Fruit fly (Drosophila melanogaster) whole organism, embryonic: ENCODE data around the gene GstD4.
A peak's percentile ranks its signal among the peaks of the same experiment; 100 is the strongest.

ENCODE experiments used
- B-H1 ChIP-seq: fragments of 200-800 bp; sonication (Bioruptor generic); IDR thresholded peaks from 3 replicates; pipeline ENCODE4 v1.3.6; 2022; ENCODE audit warnings: missing biosample characterization, missing genetic modification characterization
- CG10959 ChIP-seq: fragments of 200-800 bp; sonication (Bioruptor generic); IDR thresholded peaks from 2 replicates; pipeline ENCODE4 v1.3.6; 2022; ENCODE audit warnings: missing biosample characterization, missing genetic modification characterization
- CG10979 ChIP-seq: fragments of 200-800 bp; sonication (Bioruptor generic); optimal IDR thresholded peaks from 2 replicates; lab custom pipeline; 2018; ENCODE audit warnings: missing biosample characterization, mild to moderate bottlenecking, missing genetic modification characterization, moderate library complexity
- CG11504 ChIP-seq: fragments of 200-800 bp; sonication (Bioruptor generic); optimal IDR thresholded peaks from 3 replicates; lab custom pipeline; 2019; ENCODE audit warnings: missing biosample characterization, mild to moderate bottlenecking, missing genetic modification characterization, moderate library complexity
- CG11695 ChIP-seq: fragments of 200-800 bp; sonication (Bioruptor generic); IDR thresholded peaks from 3 replicates; pipeline ENCODE4 v1.3.6; 2022; ENCODE audit warnings: missing biosample characterization, missing genetic modification characterization
- CG11723 ChIP-seq: fragments of 200-800 bp; sonication (Bioruptor generic); optimal IDR thresholded peaks from 2 replicates; lab custom pipeline; 2017; ENCODE audit warnings: missing biosample characterization, mild to moderate bottlenecking, missing genetic modification characterization
- CG12744 ChIP-seq: fragments of 200-800 bp; sonication (Bioruptor generic); optimal IDR thresholded peaks from 2 replicates; lab custom pipeline; 2016; ENCODE audit warnings: missing biosample characterization, missing genetic modification characterization
- CG13287 ChIP-seq: fragments of 200-800 bp; sonication (Bioruptor generic); IDR thresholded peaks from 2 replicates; pipeline ENCODE4 v1.3.6; 2022; ENCODE audit warnings: missing biosample characterization, missing genetic modification characterization; ENCODE audit not compliant: partially characterized antibody
- CG13424 ChIP-seq: fragments of 200-800 bp; sonication (Bioruptor generic); optimal IDR thresholded peaks from 2 replicates; lab custom pipeline; 2019; ENCODE audit warnings: missing biosample characterization, mild to moderate bottlenecking, missing genetic modification characterization, moderate library complexity
- CG14710 ChIP-seq: fragments of 200-800 bp; sonication (Bioruptor generic); optimal IDR thresholded peaks from 3 replicates; lab custom pipeline; 2019; ENCODE audit warnings: missing biosample characterization, mild to moderate bottlenecking, missing genetic modification characterization, moderate library complexity
- CG1602 ChIP-seq: fragments of 200-800 bp; sonication (Bioruptor generic); optimal IDR thresholded peaks from 3 replicates; lab custom pipeline; 2016; ENCODE audit warnings: missing biosample characterization, missing genetic modification characterization
- CG1603 ChIP-seq: fragments of 200-800 bp; sonication (Bioruptor generic); optimal IDR thresholded peaks from 2 replicates; lab custom pipeline; 2019; ENCODE audit warnings: missing biosample characterization, mild to moderate bottlenecking, missing genetic modification characterization, moderate library complexity
- CG31441 ChIP-seq: fragments of 200-800 bp; sonication (Bioruptor generic); IDR thresholded peaks from 2 replicates; pipeline ENCODE4 v1.3.6; 2022; ENCODE audit warnings: missing biosample characterization, missing genetic modification characterization
- CG6654 ChIP-seq: fragments of 200-800 bp; sonication (Bioruptor generic); optimal IDR thresholded peaks from 2 replicates; lab custom pipeline; 2017; ENCODE audit warnings: missing biosample characterization, mild to moderate bottlenecking, missing genetic modification characterization
- CG6765 ChIP-seq: fragments of 200-800 bp; sonication (Bioruptor generic); optimal IDR thresholded peaks from 3 replicates; lab custom pipeline; 2017; ENCODE audit warnings: missing biosample characterization, mild to moderate bottlenecking, missing genetic modification characterization
- CG7372 ChIP-seq: fragments of 200-800 bp; sonication (Bioruptor generic); IDR thresholded peaks from 2 replicates; pipeline ENCODE4 v1.3.6; 2022; ENCODE audit warnings: missing biosample characterization, missing genetic modification characterization
- CG7786 ChIP-seq: fragments of 200-800 bp; sonication (Bioruptor generic); optimal IDR thresholded peaks from 2 replicates; lab custom pipeline; 2016; ENCODE audit warnings: missing biosample characterization, missing genetic modification characterization
- CG8281 ChIP-seq: fragments of 200-800 bp; sonication (Bioruptor generic); optimal IDR thresholded peaks from 2 replicates; lab custom pipeline; 2018; ENCODE audit warnings: missing biosample characterization, mild to moderate bottlenecking, missing genetic modification characterization, moderate library complexity
- CG8478 ChIP-seq: fragments of >200 bp; optimal IDR thresholded peaks from 2 replicates; lab custom pipeline; 2018
- D19A ChIP-seq: fragments of 200-800 bp; optimal IDR thresholded peaks from 3 replicates; lab custom pipeline; 2019; ENCODE audit warnings: missing biosample characterization, mild to moderate bottlenecking, missing genetic modification characterization, moderate library complexity
- Dll ChIP-seq: fragments of 200-800 bp; sonication (Bioruptor generic); IDR thresholded peaks from 4 replicates; pipeline ENCODE4 v1.3.6; 2022; ENCODE audit warnings: missing biosample characterization, missing genetic modification characterization; ENCODE audit not compliant: partially characterized antibody
- HLH4C ChIP-seq: fragments of 200-800 bp; sonication (Bioruptor generic); IDR thresholded peaks from 3 replicates; pipeline ENCODE4 v1.3.6; 2022; ENCODE audit warnings: missing biosample characterization, missing genetic modification characterization; ENCODE audit not compliant: partially characterized antibody
- HmgD ChIP-seq: fragments of 200-800 bp; sonication (Bioruptor generic); optimal IDR thresholded peaks from 3 replicates; lab custom pipeline; 2016; ENCODE audit warnings: missing biosample characterization, missing genetic modification characterization
- Hr3 ChIP-seq: fragments of 200-800 bp; sonication (Bioruptor generic); optimal IDR thresholded peaks from 3 replicates; lab custom pipeline; 2016; ENCODE audit warnings: missing biosample characterization, missing genetic modification characterization
- Mes4 ChIP-seq: fragments of 200-800 bp; sonication (Bioruptor generic); optimal IDR thresholded peaks from 2 replicates; lab custom pipeline; 2016; ENCODE audit warnings: missing biosample characterization, missing genetic modification characterization
- Myb ChIP-seq: fragments of 200-800 bp; sonication (Bioruptor generic); optimal IDR thresholded peaks from 2 replicates; lab custom pipeline; 2016; ENCODE audit warnings: missing biosample characterization, missing genetic modification characterization
- NFAT ChIP-seq: fragments of 200-800 bp; sonication (Bioruptor generic); IDR thresholded peaks from 2 replicates; pipeline ENCODE4 v1.3.6; 2022; ENCODE audit warnings: missing biosample characterization, missing genetic modification characterization
- Nf-YC ChIP-seq: fragments of 200-800 bp; optimal IDR thresholded peaks from 3 replicates; lab custom pipeline; 2019; ENCODE audit warnings: missing biosample characterization, mild to moderate bottlenecking, missing genetic modification characterization, moderate library complexity
- Opbp ChIP-seq: fragments of 200-800 bp; sonication (Bioruptor generic); IDR thresholded peaks from 3 replicates; pipeline ENCODE4 v1.3.6; 2022; ENCODE audit warnings: missing biosample characterization, missing genetic modification characterization; ENCODE audit not compliant: partially characterized antibody
- Sin3A ChIP-seq: fragments of >200 bp; optimal IDR thresholded peaks from 2 replicates; lab custom pipeline; 2018
- YL-1 ChIP-seq: fragments of 200-800 bp; sonication (Bioruptor generic); optimal IDR thresholded peaks from 3 replicates; lab custom pipeline; 2017; ENCODE audit warnings: missing biosample characterization, mild to moderate bottlenecking, missing genetic modification characterization
- abd-A ChIP-seq: fragments of 200-800 bp; sonication (Bioruptor generic); optimal IDR thresholded peaks from 3 replicates; lab custom pipeline; 2019; ENCODE audit warnings: missing biosample characterization, mild to moderate bottlenecking, missing genetic modification characterization, moderate library complexity
- bowl ChIP-seq: fragments of 200-800 bp; sonication (Bioruptor generic); IDR thresholded peaks from 2 replicates; pipeline ENCODE4 v1.3.6; 2022; ENCODE audit warnings: missing biosample characterization, missing genetic modification characterization
- ci ChIP-seq: fragments of 200-800 bp; sonication (Bioruptor generic); IDR thresholded peaks from 3 replicates; pipeline ENCODE4 v1.3.6; 2022; ENCODE audit warnings: missing biosample characterization, missing genetic modification characterization
- cwo ChIP-seq: fragments of 200-800 bp; sonication (Bioruptor generic); optimal IDR thresholded peaks from 3 replicates; lab custom pipeline; 2017; ENCODE audit warnings: missing biosample characterization, missing genetic modification characterization, mild to moderate bottlenecking, moderate library complexity, missing genetic modification reagents
- ems ChIP-seq: fragments of 200-800 bp; sonication (Bioruptor generic); optimal IDR thresholded peaks from 3 replicates; lab custom pipeline; 2016; ENCODE audit warnings: missing biosample characterization, missing genetic modification characterization
- en ChIP-seq: fragments of 200-800 bp; sonication (Bioruptor generic); optimal IDR thresholded peaks from 2 replicates; lab custom pipeline; 2016; ENCODE audit warnings: missing biosample characterization, missing genetic modification characterization
- esg ChIP-seq: fragments of 200-800 bp; sonication (Bioruptor generic); conservative IDR thresholded peaks from 2 replicates; pipeline ENCODE4 v1.3.6; 2022; ENCODE audit warnings: missing biosample characterization, missing genetic modification characterization
- eve ChIP-seq, 2 experiments: fragments of >200 bp; optimal IDR thresholded peaks; 2 replicates each; lab custom pipeline; 2017; ENCODE audit warnings: missing biosample characterization in 2 of 2, missing genetic modification characterization in 2 of 2
- gfzf ChIP-seq: fragments of 200-800 bp; sonication (Bioruptor generic); optimal IDR thresholded peaks from 2 replicates; lab custom pipeline; 2016; ENCODE audit warnings: missing biosample characterization, mild to moderate bottlenecking, missing genetic modification characterization, moderate library complexity
- gsb-n ChIP-seq: fragments of 200-800 bp; sonication (Bioruptor generic); optimal IDR thresholded peaks from 3 replicates; lab custom pipeline; 2018; ENCODE audit warnings: missing biosample characterization, mild to moderate bottlenecking, missing genetic modification characterization
- ind ChIP-seq: fragments of 200-800 bp; sonication (Bioruptor generic); optimal IDR thresholded peaks from 3 replicates; lab custom pipeline; 2016; ENCODE audit warnings: missing biosample characterization, missing genetic modification characterization
- klu ChIP-seq: fragments of 200-800 bp; sonication (Bioruptor generic); IDR thresholded peaks from 2 replicates; pipeline ENCODE4 v1.3.6; 2022; ENCODE audit warnings: missing biosample characterization, missing genetic modification characterization
- knrl ChIP-seq: fragments of 200-800 bp; sonication (Bioruptor generic); IDR thresholded peaks from 3 replicates; pipeline ENCODE4 v1.3.6; 2022; ENCODE audit warnings: missing biosample characterization, missing genetic modification characterization; ENCODE audit not compliant: partially characterized antibody
- nom ChIP-seq: fragments of 200-800 bp; sonication (Bioruptor generic); optimal IDR thresholded peaks from 2 replicates; lab custom pipeline; 2017; ENCODE audit warnings: missing biosample characterization, missing genetic modification characterization, mild to moderate bottlenecking, moderate library complexity, missing genetic modification reagents
- p53 ChIP-seq: fragments of 200-800 bp; sonication (Bioruptor generic); optimal IDR thresholded peaks from 2 replicates; lab custom pipeline; 2016; ENCODE audit warnings: missing biosample characterization, missing genetic modification characterization
- pnt ChIP-seq: fragments of 200-800 bp; sonication (Bioruptor generic); optimal IDR thresholded peaks from 3 replicates; lab custom pipeline; 2016; ENCODE audit warnings: missing biosample characterization, missing genetic modification characterization
- sc ChIP-seq, 3 experiments: fragments of >200 bp in 2 of 3; fragments of 200-800 bp in 1 of 3; sonication (Bioruptor generic) in 1 of 3; optimal IDR thresholded peaks; 2 replicates in 2 of 3; 3 replicates in 1 of 3; lab custom pipeline; 2017; ENCODE audit warnings: mild to moderate bottlenecking in 1 of 3, missing biosample characterization in 1 of 3, missing genetic modification characterization in 1 of 3, missing genetic modification reagents in 1 of 3
- scrt ChIP-seq: fragments of 200-800 bp; sonication (Bioruptor generic); optimal IDR thresholded peaks from 2 replicates; lab custom pipeline; 2018; ENCODE audit warnings: missing biosample characterization, mild to moderate bottlenecking, missing genetic modification characterization, moderate library complexity
- tap ChIP-seq: fragments of 200-800 bp; optimal IDR thresholded peaks from 3 replicates; lab custom pipeline; 2019; ENCODE audit warnings: missing biosample characterization, mild to moderate bottlenecking, missing genetic modification characterization, moderate library complexity
- tin ChIP-seq: fragments of 200-800 bp; sonication (Bioruptor generic); optimal IDR thresholded peaks from 3 replicates; lab custom pipeline; 2016; ENCODE audit warnings: missing biosample characterization, missing genetic modification characterization

GstD4 gene

dm6 chr3R:12350497-12350896, 23.4 kb upstream of the GstD4 start, which contains the start of gene CG10038 (continued):
- TF ChIP-seq NFAT (GFP tag; lab: Robert Waterston, UW): no peak; the same call in 1 of the 2 replicates
- peak; percentile 44 for TF ChIP-seq gfzf (GFP tag; lab: Kevin White, UChicago)
- TF ChIP-seq CG6765 (GFP tag; lab: Kevin White, UChicago): no peak
- TF ChIP-seq CG8281 (tag; lab: Kevin White, UChicago): no peak
- TF ChIP-seq CG13424 (tag; lab: Kevin White, UChicago): peak; percentile 41
- TF ChIP-seq bowl: no peak
- 0 out of 3 replicates have a peak, but pooled peaks have one; percentile 23 for TF ChIP-seq ci (GFP tag; lab: Robert Waterston, UW)
- peak; percentile 69 for TF ChIP-seq CG1603
- no peak for TF ChIP-seq CG7372
- no peak for TF ChIP-seq esg (GFP tag; lab: Robert Waterston, UW)
- TF ChIP-seq nom (GFP tag; lab: Kevin White, UChicago): no peak
- TF ChIP-seq Mes4 (GFP tag; lab: Kevin White, UChicago): no peak
- peak; percentile 21 for TF ChIP-seq CG10979
- no peak for TF ChIP-seq pnt (GFP tag; lab: Kevin White, UChicago)
- TF ChIP-seq Dll (GFP tag; lab: Robert Waterston, UW): peak; percentile 93
- no peak for TF ChIP-seq gsb-n (tag; lab: Kevin White, UChicago)
- TF ChIP-seq D19A (tag; lab: Kevin White, UChicago): peak; percentile 45
- TF ChIP-seq YL-1 (GFP tag; lab: Kevin White, UChicago): peak; percentile 45
- TF ChIP-seq ind (GFP tag; lab: Kevin White, UChicago): peak; percentile 30
- no peak for TF ChIP-seq en (GFP tag; lab: Kevin White, UChicago)
- TF ChIP-seq klu: no peak
- TF ChIP-seq CG11504 (tag; lab: Kevin White, UChicago): peak; percentile 61
- TF ChIP-seq eve (GFP tag; optimal IDR thresholded peaks at IDR 0.05; lab: Kevin White, UChicago): no peak
- peak; percentile 91 for TF ChIP-seq HLH4C (GFP tag; lab: Robert Waterston, UW)
- peak; percentile 97 for TF ChIP-seq CG13287 (GFP tag; lab: Robert Waterston, UW)
- TF ChIP-seq Opbp (GFP tag; lab: Robert Waterston, UW): peak; percentile 98
- peak; percentile 43; the same call in 1 of the 2 replicates for TF ChIP-seq CG31441 (GFP tag; lab: Robert Waterston, UW)
- peak; percentile 96 for TF ChIP-seq knrl (GFP tag; lab: Robert Waterston, UW)
- no peak for TF ChIP-seq abd-A (tag; lab: Kevin White, UChicago)
- no peak for TF ChIP-seq tap
- peak; percentile 83 for TF ChIP-seq Myb (GFP tag; lab: Kevin White, UChicago)
- TF ChIP-seq p53: no peak
- peak; percentile 30 for TF ChIP-seq Sin3A
- no peak for TF ChIP-seq CG11695 (GFP tag; lab: Robert Waterston, UW)
- no peak for TF ChIP-seq CG1602 (GFP tag; lab: Kevin White, UChicago)
- no peak for TF ChIP-seq B-H1
- TF ChIP-seq HmgD (GFP tag; lab: Kevin White, UChicago): no peak
- TF ChIP-seq sc (optimal IDR thresholded peaks at IDR 0.05; lab: Kevin White, UChicago): no peak
- no peak for TF ChIP-seq sc (GFP tag; optimal IDR thresholded peaks at IDR 0.05; lab: Kevin White, UChicago)
- TF ChIP-seq tin (GFP tag; lab: Kevin White, UChicago): peak; percentile 56
- no peak for TF ChIP-seq CG11723 (GFP tag; lab: Kevin White, UChicago)
- no peak for TF ChIP-seq CG8478 (lab: Kevin White, UChicago)
- peak; percentile 38 for TF ChIP-seq Nf-YC (tag; lab: Kevin White, UChicago)
- TF ChIP-seq ems (GFP tag; lab: Kevin White, UChicago): no peak
- no peak for TF ChIP-seq CG6654
- no peak for TF ChIP-seq CG12744 (GFP tag; lab: Kevin White, UChicago)
- no peak for TF ChIP-seq CG7786 (GFP tag; lab: Kevin White, UChicago)
- no peak for TF ChIP-seq cwo (GFP tag; lab: Kevin White, UChicago)
- TF ChIP-seq CG10959 (GFP tag; lab: Robert Waterston, UW): no peak
- TF ChIP-seq CG14710: peak; percentile 52
- TF ChIP-seq Hr3: peak; percentile 36
- TF ChIP-seq scrt: no peak
